Worm (Caenorhabditis elegans): ENCODE data around the gene F13A7.1.

Gene F13A7.1

DNA sequence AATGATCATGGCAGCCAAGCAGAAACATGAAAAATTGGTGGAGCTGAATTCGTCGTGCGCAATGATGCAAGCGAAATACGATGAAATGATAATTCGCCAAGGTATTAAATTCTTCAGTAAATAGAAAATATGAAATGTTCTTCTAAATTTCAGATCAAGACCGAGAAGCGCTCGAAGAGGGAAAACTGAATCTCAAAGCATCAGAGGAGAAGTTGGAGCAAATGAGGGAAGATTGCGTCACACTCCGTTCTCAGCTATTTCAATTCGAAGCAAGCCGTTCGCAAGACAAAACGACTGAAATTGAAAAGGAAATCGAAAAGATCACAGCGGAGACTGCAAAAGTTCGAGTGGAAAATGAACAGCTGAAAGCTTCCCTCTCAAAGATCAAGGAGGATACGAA is 28.6 kb upstream of the F13A7.1 start:
- no peak for TF ChIP-seq lir-1 (GFP tag; conservative IDR thresholded peaks at IDR 0.05)
- TF ChIP-seq zfh-2 (GFP tag; conservative IDR thresholded peaks at IDR 0.05), result no peak
- no peak for TF ChIP-seq efl-1 (GFP tag; optimal IDR thresholded peaks at IDR 0.05)
- TF ChIP-seq B0336.3 (GFP tag; IDR thresholded peaks at IDR 0.05), result no peak
- TF ChIP-seq nfya-2 (GFP tag; IDR thresholded peaks at IDR 0.05), result no peak
- TF ChIP-seq ceh-79 (tag; optimal IDR thresholded peaks at IDR 0.05), result no peak
- no peak for TF ChIP-seq lag-1 (GFP tag; IDR thresholded peaks at IDR 0.05)
- TF ChIP-seq ztf-6 (GFP tag; IDR thresholded peaks at IDR 0.05), result no peak
- TF ChIP-seq lsy-27 (tag; optimal IDR thresholded peaks at IDR 0.05; ENCODE audit: borderline replicate concordance, insufficient read depth), result no peak
- TF ChIP-seq cebp-2 (GFP tag; IDR thresholded peaks at IDR 0.05), result no peak
- no peak for TF ChIP-seq snpc-3.4 (tag; optimal IDR thresholded peaks at IDR 0.05)
- TF ChIP-seq mel-28 (tag; optimal IDR thresholded peaks at IDR 0.05; ENCODE audit: borderline replicate concordance), result no peak
- no peak for TF ChIP-seq C17E4.6 (GFP tag; IDR thresholded peaks at IDR 0.05)
- no peak for TF ChIP-seq ztf-18 (tag; optimal IDR thresholded peaks at IDR 0.05)
- TF ChIP-seq ets-4 (GFP tag; optimal IDR thresholded peaks at IDR 0.05), result no peak
- TF ChIP-seq F10E7.11 (tag; optimal IDR thresholded peaks at IDR 0.05), result no peak
- no peak for TF ChIP-seq hmg-20 (GFP tag; IDR thresholded peaks at IDR 0.05)
- no peak for TF ChIP-seq egl-44 (GFP tag; IDR thresholded peaks at IDR 0.05)

DNA sequence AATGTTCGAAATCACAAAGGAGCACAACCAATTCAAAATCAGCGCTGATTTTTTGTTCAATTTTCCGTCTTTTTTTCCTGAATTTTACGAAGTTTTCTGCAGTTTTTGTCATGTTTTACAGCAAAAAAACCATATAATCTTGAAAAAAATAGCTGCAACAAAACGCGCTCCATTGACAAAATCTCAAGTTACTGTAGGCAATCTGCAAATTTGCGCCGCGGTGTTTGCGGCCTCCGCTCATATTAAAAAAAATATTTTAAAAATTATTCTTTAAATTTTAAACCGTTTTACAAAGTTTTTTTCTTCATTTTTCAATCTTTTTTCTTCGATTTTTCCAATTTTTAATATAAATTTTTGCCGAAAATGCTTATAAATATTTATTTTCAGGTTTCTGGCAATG is 27.6 kb upstream of the F13A7.1 start:
- TF ChIP-seq let-607 (tag; optimal IDR thresholded peaks at IDR 0.05), result no peak
- TF ChIP-seq mcd-1 (GFP tag; IDR thresholded peaks at IDR 0.05), result peak; percentile 46; the same call in 1 of the 2 replicates
- no peak for TF ChIP-seq chd-7 (tag; optimal IDR thresholded peaks at IDR 0.05)
- no peak for TF ChIP-seq zim-3 (tag; optimal IDR thresholded peaks at IDR 0.05)
- TF ChIP-seq snpc-4 (GFP tag; optimal IDR thresholded peaks at IDR 0.05), result peak; percentile 3
- TF ChIP-seq snpc-4 (tag; optimal IDR thresholded peaks at IDR 0.05), result peak in 1 of 4 experiments; percentile 14
- TF ChIP-seq him-1 (tag; optimal IDR thresholded peaks at IDR 0.05), result peak; percentile 16
- peak; percentile 81 for TF ChIP-seq lsl-1 (GFP tag; optimal IDR thresholded peaks at IDR 0.05)

DNA sequence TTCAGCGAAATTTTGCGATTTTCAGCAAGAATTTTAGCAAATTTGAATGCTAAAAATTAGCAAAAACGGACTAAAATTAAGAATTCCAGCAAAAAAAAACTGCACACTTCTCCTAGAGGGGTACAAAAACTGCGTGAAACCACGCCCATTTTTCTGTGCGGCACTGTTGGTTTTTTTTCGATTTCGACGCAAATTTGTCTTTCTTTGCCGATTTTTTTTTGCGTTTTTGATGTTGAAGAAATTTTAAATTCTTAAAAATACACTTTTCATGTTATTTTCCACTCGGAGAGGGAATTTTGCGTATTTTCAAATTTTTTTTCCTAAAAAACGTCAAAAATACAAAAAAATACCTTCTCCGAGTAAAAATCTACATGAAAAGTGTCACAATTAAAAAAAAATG is 26.2 kb upstream of the F13A7.1 start, which contains the start of gene syp-1:
TSS of gene syp-1 (plus strand) at position 301 of the 400 bp plus-strand sequence.
- TF ChIP-seq nhr-27 (tag; optimal IDR thresholded peaks at IDR 0.05) (no peak), ccch-3 (GFP tag; optimal IDR thresholded peaks at IDR 0.05) (no peak), cebp-2 (GFP tag; IDR thresholded peaks at IDR 0.05) (no peak), dox-1 (GFP tag; IDR thresholded peaks at IDR 0.05) (no peak), ekl-4 (GFP tag; IDR thresholded peaks at IDR 0.05) (no peak), snpc-1.3 (tag; optimal IDR thresholded peaks at IDR 0.05; ENCODE audit: insufficient read depth) (no peak), F55B11.4 (tag; optimal IDR thresholded peaks at IDR 0.05; ENCODE audit: borderline replicate concordance, insufficient read depth) (no peak)

DNA sequence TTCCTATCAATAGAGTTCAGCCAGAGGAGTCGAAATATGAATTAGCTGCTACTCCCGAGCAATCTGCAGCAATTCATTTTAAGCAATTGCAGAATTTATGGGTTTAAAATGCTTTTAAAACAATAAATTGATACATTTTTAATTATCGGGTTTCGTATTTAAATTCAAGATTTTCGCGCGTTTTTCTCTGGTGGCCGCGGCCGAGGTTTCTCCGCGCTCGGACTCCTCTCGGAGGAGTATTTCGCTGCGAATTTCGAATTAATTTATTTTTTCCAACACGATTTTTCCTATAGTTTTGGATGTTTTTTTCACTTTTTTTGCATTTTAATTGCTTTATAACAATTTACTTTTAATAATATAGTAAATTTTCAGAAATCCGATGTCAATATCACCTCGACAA is 23.8 kb upstream of the F13A7.1 start, which contains the start of gene F13A7.14:
TSS of gene F13A7.14 (plus strand) at position 373 of the 400 bp plus-strand sequence.
- peak; percentile 62 for TF ChIP-seq attf-3 (GFP tag; conservative IDR thresholded peaks at IDR 0.05)
- TF ChIP-seq hsf-1 (GFP tag; IDR thresholded peaks at IDR 0.05), result no peak
- TF ChIP-seq sea-2 (GFP tag; IDR thresholded peaks at IDR 0.05), result no peak
- TF ChIP-seq lin-54 (GFP tag; optimal IDR thresholded peaks at IDR 0.05), result peak; percentile 89
- TF ChIP-seq somi-1 (GFP tag; optimal IDR thresholded peaks at IDR 0.05), result peak; percentile 2
- TF ChIP-seq ztf-28 (GFP tag; IDR thresholded peaks at IDR 0.05), result no peak
- TF ChIP-seq hrde-1 (tag; optimal IDR thresholded peaks at IDR 0.05; ENCODE audit: borderline replicate concordance), result no peak
- peak; percentile 70 for TF ChIP-seq rcor-1 (GFP tag; IDR thresholded peaks at IDR 0.05)
- no peak for TF ChIP-seq madf-3 (GFP tag; IDR thresholded peaks at IDR 0.05)
- peak; percentile 17; the same call in 1 of the 2 replicates for TF ChIP-seq egl-44 (GFP tag; IDR thresholded peaks at IDR 0.05)
- TF ChIP-seq nfya-1 (tag; optimal IDR thresholded peaks at IDR 0.05; ENCODE audit: borderline replicate concordance, insufficient read depth), result no peak
- TF ChIP-seq Y95B8A.8 (GFP tag; IDR thresholded peaks at IDR 0.05), result no peak
- TF ChIP-seq lin-35 (GFP tag; optimal IDR thresholded peaks at IDR 0.05), result peak; percentile 16 to 90 (median 30)
- TF ChIP-seq cebp-2 (GFP tag; IDR thresholded peaks at IDR 0.05), result no peak
- peak; percentile 36 for TF ChIP-seq F22D6.2 (tag; optimal IDR thresholded peaks at IDR 0.05)
- peak; percentile 75 for TF ChIP-seq dox-1 (GFP tag; IDR thresholded peaks at IDR 0.05)
